Worm (Caenorhabditis elegans) whole organism, young adult: Measurements from ENCODE around the gene str-61.

Experiments used
- B0019.2 ChIP-seq: fragments of 200-800 bp; sonication (Bioruptor generic); conservative IDR thresholded peaks from 2 replicates; pipeline ENCODE4 v1.3.6; 2022; ENCODE audit warnings: missing genetic modification reagents, missing genetic modification characterization, missing compliant biosample characterization
- B0035.1 ChIP-seq: sonication (generic microtip); optimal IDR thresholded peaks from 2 replicates; lab custom pipeline; 2016; ENCODE audit warnings: missing genetic modification characterization, mild to moderate bottlenecking, missing compliant biosample characterization, missing genotype, missing genetic modification reagents
- B0261.1 ChIP-seq: sonication (generic microtip); optimal IDR thresholded peaks from 2 replicates; lab custom pipeline; 2016; ENCODE audit warnings: mild to moderate bottlenecking, missing genetic modification characterization, moderate library complexity, missing compliant biosample characterization
- C06A6.2 ChIP-seq: fragments of 200-800 bp; sonication (Bioruptor generic); conservative IDR thresholded peaks from 2 replicates; pipeline ENCODE4 v1.3.6; 2022; ENCODE audit warnings: missing genetic modification characterization, missing compliant biosample characterization
- C17E4.6 ChIP-seq: fragments of 200-800 bp; sonication (Bioruptor generic); IDR thresholded peaks from 2 replicates; pipeline ENCODE4 v1.3.6; 2022; ENCODE audit warnings: missing genetic modification reagents, missing genetic modification characterization, missing compliant biosample characterization
- F33H1.4 ChIP-seq: fragments of 200-800 bp; sonication (Bioruptor generic); IDR thresholded peaks from 2 replicates; pipeline ENCODE4 v1.3.6; 2022; ENCODE audit warnings: missing genetic modification reagents, missing genetic modification characterization, missing compliant biosample characterization
- F39B2.1 ChIP-seq: fragments of 200-800 bp; sonication (Bioruptor generic); IDR thresholded peaks from 2 replicates; pipeline ENCODE4 v1.3.6; 2022; ENCODE audit warnings: missing genetic modification reagents, missing genetic modification characterization, missing compliant biosample characterization
- F57A8.1 ChIP-seq: fragments of 200-800 bp; sonication (Bioruptor generic); optimal IDR thresholded peaks from 2 replicates; lab custom pipeline; 2018; ENCODE audit warnings: mild to moderate bottlenecking, missing genetic modification characterization, moderate library complexity, missing compliant biosample characterization
- Y53F4B.3 ChIP-seq: fragments of 200-800 bp; sonication (Bioruptor generic); IDR thresholded peaks from 2 replicates; pipeline ENCODE4 v1.3.6; 2022; ENCODE audit warnings: missing genetic modification reagents, missing genetic modification characterization, missing compliant biosample characterization
- Y53G8AR.9 ChIP-seq: fragments of 200-800 bp; sonication (Bioruptor generic); conservative IDR thresholded peaks from 2 replicates; pipeline ENCODE4 v1.3.6; 2022; ENCODE audit warnings: missing genetic modification reagents, missing genetic modification characterization, missing compliant biosample characterization
- Y79H2A.3 ChIP-seq: fragments of 200-800 bp; sonication (Bioruptor generic); conservative IDR thresholded peaks from 2 replicates; pipeline ENCODE4 v1.3.6; 2022; ENCODE audit warnings: missing genetic modification reagents, missing genetic modification characterization, missing compliant biosample characterization
- aptf-3 ChIP-seq: fragments of 200-800 bp; sonication (Bioruptor generic); IDR thresholded peaks from 2 replicates; pipeline ENCODE4 v1.3.6; 2022; ENCODE audit warnings: missing genetic modification characterization, missing compliant biosample characterization
- atf-7 ChIP-seq: sonication (generic microtip); optimal IDR thresholded peaks from 2 replicates; lab custom pipeline; 2017; ENCODE audit warnings: mild to moderate bottlenecking, missing genetic modification characterization, missing compliant biosample characterization
- attf-5 ChIP-seq: fragments of 200-800 bp; sonication (Bioruptor generic); optimal IDR thresholded peaks from 2 replicates; lab custom pipeline; 2018; ENCODE audit warnings: mild to moderate bottlenecking, missing genetic modification characterization, missing compliant biosample characterization
- attf-6 ChIP-seq: fragments of 200-800 bp; sonication (Bioruptor generic); IDR thresholded peaks from 2 replicates; pipeline ENCODE4 v1.3.6; 2022; ENCODE audit warnings: missing genetic modification reagents, missing genetic modification characterization, missing compliant biosample characterization
- ceh-27 ChIP-seq: fragments of 200-800 bp; sonication (Bioruptor generic); optimal IDR thresholded peaks from 2 replicates; lab custom pipeline; 2018; ENCODE audit warnings: mild to moderate bottlenecking, missing genetic modification characterization, moderate library complexity, missing compliant biosample characterization
- ceh-40 ChIP-seq: fragments of 200-800 bp; sonication (Bioruptor generic); IDR thresholded peaks from 2 replicates; pipeline ENCODE4 v1.3.6; 2022; ENCODE audit warnings: missing genetic modification characterization, missing compliant biosample characterization
- ceh-79 ChIP-seq: sonication (generic microtip); optimal IDR thresholded peaks from 2 replicates; lab custom pipeline; 2017; ENCODE audit warnings: mild to moderate bottlenecking, missing genetic modification characterization, missing compliant biosample characterization
- chd-7 ChIP-seq: sonication (generic microtip); optimal IDR thresholded peaks from 2 replicates; lab custom pipeline; 2016; ENCODE audit warnings: mild to moderate bottlenecking, missing genetic modification characterization, moderate library complexity, missing compliant biosample characterization
- dpff-1 ChIP-seq: sonication (generic microtip); optimal IDR thresholded peaks from 2 replicates; lab custom pipeline; 2017; ENCODE audit warnings: mild to moderate bottlenecking, missing genetic modification characterization, missing compliant biosample characterization
- efl-1 ChIP-seq: fragments of 150-350 bp; optimal IDR thresholded peaks from 2 replicates; lab custom pipeline; 2014; ENCODE audit warnings: missing biosample characterization, missing genetic modification reagents, missing genetic modification characterization
- him-1 ChIP-seq: sonication (generic microtip); optimal IDR thresholded peaks from 2 replicates; lab custom pipeline; 2016; ENCODE audit warnings: missing genotype, missing genetic modification reagents, missing genetic modification characterization, missing compliant biosample characterization
- hmg-1.2 ChIP-seq: fragments of 200-800 bp; sonication (Bioruptor generic); IDR thresholded peaks from 2 replicates; pipeline ENCODE4 v1.3.6; 2022; ENCODE audit warnings: missing genetic modification reagents, missing genetic modification characterization, missing compliant biosample characterization
- let-526 ChIP-seq: fragments of 200-800 bp; sonication (Bioruptor generic); IDR thresholded peaks from 2 replicates; pipeline ENCODE4 v1.3.6; 2022; ENCODE audit warnings: missing genetic modification reagents, missing genetic modification characterization, missing compliant biosample characterization
- let-607 ChIP-seq, 2 experiments: fragments of 200-800 bp in 1 of 2; sonication (Bioruptor generic) in 1 of 2; sonication (generic microtip) in 1 of 2; optimal IDR thresholded peaks; 2 replicates each; lab custom pipeline; 2016 to 2018; ENCODE audit warnings: mild to moderate bottlenecking in 2 of 2, missing compliant biosample characterization in 2 of 2, missing genetic modification characterization in 2 of 2, moderate library complexity in 2 of 2, missing genotype in 1 of 2
- lin-26 ChIP-seq: fragments of 200-800 bp; sonication (Bioruptor generic); IDR thresholded peaks from 2 replicates; pipeline ENCODE4 v1.3.6; 2022; ENCODE audit warnings: missing genetic modification reagents, missing genetic modification characterization, missing compliant biosample characterization
- lin-54 ChIP-seq: fragments of 200-800 bp; sonication (Bioruptor generic); optimal IDR thresholded peaks from 2 replicates; lab custom pipeline; 2018; ENCODE audit warnings: mild to moderate bottlenecking, missing genetic modification characterization, missing compliant biosample characterization
- lir-1 ChIP-seq: fragments of 200-800 bp; sonication (Bioruptor generic); conservative IDR thresholded peaks from 2 replicates; pipeline ENCODE4 v1.3.6; 2022; ENCODE audit warnings: missing genetic modification reagents, missing genetic modification characterization, missing compliant biosample characterization
- mel-28 ChIP-seq: sonication (generic microtip); optimal IDR thresholded peaks from 2 replicates; lab custom pipeline; 2016; ENCODE audit warnings: borderline replicate concordance, mild to moderate bottlenecking, missing genetic modification characterization, missing compliant biosample characterization
- mes-4 ChIP-seq: sonication (generic microtip); optimal IDR thresholded peaks from 2 replicates; lab custom pipeline; 2016; ENCODE audit warnings: missing genotype, missing genetic modification characterization, missing compliant biosample characterization
- nfyb-1 ChIP-seq: fragments of 200-800 bp; sonication (Bioruptor generic); IDR thresholded peaks from 2 replicates; pipeline ENCODE4 v1.3.6; 2022; ENCODE audit warnings: missing genetic modification reagents, missing genetic modification characterization, missing compliant biosample characterization
- nhr-27 ChIP-seq: fragments of 200-800 bp; sonication (Bioruptor generic); optimal IDR thresholded peaks from 2 replicates; lab custom pipeline; 2018; ENCODE audit warnings: mild to moderate bottlenecking, missing genetic modification characterization, moderate library complexity, missing compliant biosample characterization
- nhr-80 ChIP-seq: sonication (generic microtip); optimal IDR thresholded peaks from 2 replicates; lab custom pipeline; 2016; ENCODE audit warnings: missing genetic modification characterization, missing compliant biosample characterization
- pha-4 ChIP-seq: fragments of 150-350 bp; sonication (generic microtip); optimal IDR thresholded peaks from 2 replicates; lab custom pipeline; 2014; ENCODE audit warnings: missing biosample characterization, missing genetic modification reagents, missing genetic modification characterization
- rcor-1 ChIP-seq: fragments of 200-800 bp; sonication (Bioruptor generic); IDR thresholded peaks from 2 replicates; pipeline ENCODE4 v1.3.6; 2022; ENCODE audit warnings: missing genetic modification reagents, missing genetic modification characterization, missing compliant biosample characterization
- rpc-1 ChIP-seq, 2 experiments: fragments of 150-350 bp in 1 of 2; sonication (generic microtip) in 1 of 2; optimal IDR thresholded peaks; 2 replicates each; lab custom pipeline; 2014 to 2018; ENCODE audit warnings: missing biosample characterization in 1 of 2, missing genetic modification characterization in 1 of 2, missing genetic modification reagents in 1 of 2, missing genotype in 1 of 2
- snpc-1.1 ChIP-seq: sonication (generic microtip); optimal IDR thresholded peaks from 2 replicates; lab custom pipeline; 2017; ENCODE audit warnings: missing genetic modification characterization, mild to moderate bottlenecking, missing compliant biosample characterization, antibody characterized with exemption, moderate library complexity, missing genotype, missing genetic modification reagents; ENCODE audit not compliant: insufficient read depth
- snpc-3.4 ChIP-seq: sonication (generic microtip); optimal IDR thresholded peaks from 2 replicates; lab custom pipeline; 2017; ENCODE audit warnings: missing genetic modification characterization, mild to moderate bottlenecking, missing compliant biosample characterization, antibody characterized with exemption, moderate library complexity, missing genotype, missing genetic modification reagents
- somi-1 ChIP-seq: fragments of 200-800 bp; sonication (Bioruptor generic); optimal IDR thresholded peaks from 2 replicates; lab custom pipeline; 2018; ENCODE audit warnings: mild to moderate bottlenecking, missing genetic modification characterization, missing compliant biosample characterization
- tlf-1 ChIP-seq: fragments of 200-800 bp; sonication (Bioruptor generic); optimal IDR thresholded peaks from 2 replicates; lab custom pipeline; 2018; ENCODE audit warnings: mild to moderate bottlenecking, missing genetic modification characterization, missing compliant biosample characterization
- unc-130 ChIP-seq: sonication (generic microtip); optimal IDR thresholded peaks from 2 replicates; lab custom pipeline; 2016; ENCODE audit warnings: missing genetic modification reagents, missing genetic modification characterization, missing compliant biosample characterization
- xnd-1 ChIP-seq: sonication (generic microtip); optimal IDR thresholded peaks from 2 replicates; lab custom pipeline; 2016; ENCODE audit warnings: missing genotype, missing genetic modification reagents, missing genetic modification characterization, missing compliant biosample characterization
- zfh-2 ChIP-seq: fragments of 200-800 bp; sonication (Bioruptor generic); conservative IDR thresholded peaks from 2 replicates; pipeline ENCODE4 v1.3.6; 2022; ENCODE audit warnings: missing genetic modification reagents, missing genetic modification characterization, missing compliant biosample characterization

The str-61 gene

ce11 chrV:16645201-16645940 is 25.7 kb downstream of the str-61 start, which contains the start of gene W06G6.17 (continued):
- no peak for TF ChIP-seq F57A8.1 (GFP tag; lab: Kevin White, UChicago)
- TF ChIP-seq let-526 (GFP tag; lab: Robert Waterston, UW), result no peak
- TF ChIP-seq nhr-80, result no peak
- TF ChIP-seq hmg-1.2 (GFP tag; lab: Robert Waterston, UW), result peak; percentile 33; the same call in 1 of the 2 replicates
- TF ChIP-seq B0261.1 (tag; lab: Kevin White, UChicago), result peak; percentile 64
- TF ChIP-seq attf-6, result peak; percentile 72; the same call in 1 of the 2 replicates
- TF ChIP-seq B0035.1 (tag; lab: Kevin White, UChicago), result no peak
- peak; percentile 62; the same call in 1 of the 2 replicates for TF ChIP-seq lin-26 (GFP tag; lab: Robert Waterston, UW)
- no peak for TF ChIP-seq snpc-3.4 (tag; lab: Kevin White, UChicago)
- peak; percentile 56 for TF ChIP-seq snpc-1.1 (tag; lab: Kevin White, UChicago)

DNA sequence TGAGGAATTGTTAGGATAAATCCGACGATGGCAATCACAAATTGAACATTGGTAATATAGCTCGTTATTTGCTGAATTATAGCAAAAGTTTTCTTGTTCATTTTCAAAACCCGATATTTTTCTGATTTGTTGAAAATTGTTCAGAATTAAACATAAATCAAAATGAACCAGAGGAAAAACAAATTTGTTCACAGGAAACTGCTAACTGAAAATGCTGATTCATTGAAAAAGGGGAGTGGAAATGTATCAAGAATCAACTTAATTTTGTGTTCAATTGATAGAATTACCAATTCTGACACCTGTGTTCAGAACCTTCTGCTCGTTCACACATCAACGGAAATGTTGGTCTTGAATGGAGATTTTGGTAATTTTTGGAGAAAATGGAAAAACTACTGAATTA is 27.5 kb downstream of the str-61 start, which contains the start of gene srw-77:
Gene srw-77 (minus strand): TSS at position 101 of the 400 bp plus-strand sequence.
- TF ChIP-seq efl-1 (GFP tag; lab: Kevin White, UChicago) (no peak), C06A6.2 (GFP tag; lab: Robert Waterston, UW) (no peak), Y79H2A.3 (GFP tag; lab: Robert Waterston, UW) (no peak)

DNA sequence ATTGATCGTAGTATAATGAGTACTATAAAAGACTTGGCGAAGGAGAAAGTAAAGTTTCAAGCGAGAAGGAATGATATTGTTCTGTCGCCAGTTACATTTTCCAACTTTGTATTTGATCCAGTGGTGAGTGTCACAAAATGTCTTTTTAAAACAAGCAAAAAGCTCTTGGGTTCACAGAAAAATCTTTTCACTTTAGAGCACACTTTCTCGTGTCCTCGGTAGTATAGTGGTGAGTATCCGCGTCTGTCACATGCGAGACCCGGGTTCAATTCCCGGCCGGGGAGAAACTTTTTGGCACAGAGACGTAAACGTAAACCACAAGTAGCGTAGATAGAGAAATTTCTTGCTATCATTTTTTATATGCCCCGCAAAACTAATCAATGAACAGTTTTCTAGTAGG is 30.7 kb downstream of the str-61 start:
- TF ChIP-seq lir-1 (GFP tag; lab: Robert Waterston, UW), result no peak
- TF ChIP-seq lin-54 (GFP tag; lab: Kevin White, UChicago), result peak; percentile 16
- peak; percentile 22 for TF ChIP-seq chd-7 (tag; lab: Kevin White, UChicago)
- TF ChIP-seq B0019.2 (GFP tag; lab: Robert Waterston, UW), result no peak
- TF ChIP-seq ceh-27 (GFP tag; lab: Kevin White, UChicago), result no peak
- TF ChIP-seq zfh-2 (GFP tag; lab: Robert Waterston, UW), result no peak
- no peak for TF ChIP-seq B0035.1 (tag; lab: Kevin White, UChicago)
- peak; percentile 70 for TF ChIP-seq rpc-1 (optimal IDR thresholded peaks at IDR 0.05; lab: Kevin White, UChicago)
- TF ChIP-seq rpc-1 (tag; optimal IDR thresholded peaks at IDR 0.05; lab: Kevin White, UChicago), result peak; percentile 85
- TF ChIP-seq F33H1.4 (GFP tag; lab: Robert Waterston, UW), result no peak
- no peak for TF ChIP-seq pha-4 (tag; lab: Kevin White, UChicago)
- TF ChIP-seq nfyb-1, result peak; percentile 70
- TF ChIP-seq attf-5 (GFP tag; lab: Kevin White, UChicago), result no peak
- no peak for TF ChIP-seq F39B2.1
- peak; percentile 39 for TF ChIP-seq snpc-3.4 (tag; lab: Kevin White, UChicago)
- TF ChIP-seq ceh-79 (tag; lab: Kevin White, UChicago), result no peak
- TF ChIP-seq xnd-1, result no peak
- TF ChIP-seq aptf-3 (GFP tag; lab: Robert Waterston, UW), result no peak
- no peak for TF ChIP-seq mes-4 (tag; lab: Kevin White, UChicago)
- TF ChIP-seq him-1, result peak; percentile 71
- TF ChIP-seq snpc-1.1 (tag; lab: Kevin White, UChicago), result peak; percentile 51
- no peak for TF ChIP-seq Y53F4B.3
- no peak for TF ChIP-seq let-607 (tag; optimal IDR thresholded peaks at IDR 0.05; lab: Kevin White, UChicago)
- no peak for TF ChIP-seq atf-7 (tag; lab: Kevin White, UChicago)
- TF ChIP-seq unc-130 (GFP tag; lab: Kevin White, UChicago), result no peak
- no peak for TF ChIP-seq C17E4.6
- no peak for TF ChIP-seq somi-1 (GFP tag; lab: Kevin White, UChicago)
- TF ChIP-seq dpff-1 (tag; lab: Kevin White, UChicago), result no peak
- TF ChIP-seq rcor-1 (GFP tag; lab: Robert Waterston, UW), result no peak
- no peak for TF ChIP-seq nhr-27 (tag; lab: Kevin White, UChicago)
- TF ChIP-seq Y53G8AR.9 (GFP tag; lab: Robert Waterston, UW), result no peak
- no peak for TF ChIP-seq mel-28 (tag; lab: Kevin White, UChicago)
- no peak for TF ChIP-seq let-526 (GFP tag; lab: Robert Waterston, UW)
- no peak for TF ChIP-seq ceh-40 (GFP tag; lab: Robert Waterston, UW)
- no peak for TF ChIP-seq tlf-1 (GFP tag; lab: Kevin White, UChicago)
